Fruit fly (Drosophila melanogaster) whole organism, embryonic: ENCODE results near the gene CG12768.
A peak's percentile ranks its signal among the peaks of the same experiment; 100 is the strongest.

Source experiments
- ATbp ChIP-seq: fragments of 200-800 bp; sonication (Bioruptor generic); optimal IDR thresholded peaks from 2 replicates; lab custom pipeline; 2017; ENCODE audit warnings: missing biosample characterization, mild to moderate bottlenecking, missing genetic modification characterization, missing genetic modification reagents
- CG10321 ChIP-seq: fragments of 200-800 bp; sonication (Bioruptor generic); IDR thresholded peaks from 2 replicates; pipeline ENCODE4 v1.3.6; 2022; ENCODE audit warnings: missing biosample characterization, missing genetic modification characterization
- CG11398 ChIP-seq: fragments of 200-800 bp; sonication (Bioruptor generic); optimal IDR thresholded peaks from 2 replicates; lab custom pipeline; 2016; ENCODE audit warnings: missing biosample characterization, missing genetic modification characterization
- CG11504 ChIP-seq: fragments of 200-800 bp; sonication (Bioruptor generic); optimal IDR thresholded peaks from 3 replicates; lab custom pipeline; 2019; ENCODE audit warnings: missing biosample characterization, mild to moderate bottlenecking, missing genetic modification characterization, moderate library complexity
- CG12236 ChIP-seq: fragments of 200-800 bp; sonication (Bioruptor generic); optimal IDR thresholded peaks from 2 replicates; lab custom pipeline; 2016; ENCODE audit warnings: missing biosample characterization, missing genetic modification characterization
- CG1233 ChIP-seq: fragments of 200-800 bp; sonication (Bioruptor generic); optimal IDR thresholded peaks from 4 replicates; lab custom pipeline; 2018; ENCODE audit warnings: missing biosample characterization, mild to moderate bottlenecking, missing genetic modification characterization
- CG14441 ChIP-seq: fragments of 200-800 bp; sonication (Bioruptor generic); IDR thresholded peaks from 2 replicates; pipeline ENCODE4 v1.3.6; 2022; ENCODE audit warnings: missing biosample characterization, missing genetic modification characterization
- CG14667 ChIP-seq: fragments of 200-800 bp; sonication (Bioruptor generic); IDR thresholded peaks from 2 replicates; pipeline ENCODE4 v1.3.6; 2022; ENCODE audit warnings: missing biosample characterization, missing genetic modification characterization
- CG17328 ChIP-seq: fragments of 200-800 bp; sonication (Bioruptor generic); IDR thresholded peaks from 2 replicates; pipeline ENCODE4 v1.3.6; 2022; ENCODE audit warnings: missing biosample characterization, missing genetic modification characterization
- CG17361 ChIP-seq: fragments of 200-800 bp; sonication (Bioruptor generic); IDR thresholded peaks from 3 replicates; pipeline ENCODE4 v1.3.6; 2022; ENCODE audit warnings: missing biosample characterization, missing genetic modification characterization
- CG17612 ChIP-seq: fragments of 200-800 bp; sonication (Bioruptor generic); IDR thresholded peaks from 2 replicates; pipeline ENCODE4 v1.3.6; 2022; ENCODE audit warnings: missing biosample characterization, missing genetic modification characterization
- CG17802 ChIP-seq: fragments of 200-800 bp; sonication (Bioruptor generic); optimal IDR thresholded peaks from 2 replicates; lab custom pipeline; 2018; ENCODE audit warnings: missing biosample characterization, mild to moderate bottlenecking, missing genetic modification characterization, moderate library complexity
- CG1792 ChIP-seq: fragments of 200-800 bp; sonication (Bioruptor generic); optimal IDR thresholded peaks from 2 replicates; lab custom pipeline; 2016; ENCODE audit warnings: missing biosample characterization, missing genetic modification characterization
- CG18262 ChIP-seq: fragments of 200-800 bp; optimal IDR thresholded peaks from 3 replicates; lab custom pipeline; 2019; ENCODE audit warnings: missing biosample characterization, mild to moderate bottlenecking, missing genetic modification characterization, moderate library complexity
- CG2199 ChIP-seq: fragments of 200-800 bp; sonication (Bioruptor generic); IDR thresholded peaks from 3 replicates; pipeline ENCODE4 v1.3.6; 2022; ENCODE audit warnings: missing biosample characterization, missing genetic modification characterization
- CG2678 ChIP-seq: fragments of 200-800 bp; sonication (Bioruptor generic); optimal IDR thresholded peaks from 3 replicates; lab custom pipeline; 2019; ENCODE audit warnings: missing biosample characterization, mild to moderate bottlenecking, missing genetic modification characterization, moderate library complexity
- CG31441 ChIP-seq: fragments of 200-800 bp; sonication (Bioruptor generic); IDR thresholded peaks from 2 replicates; pipeline ENCODE4 v1.3.6; 2022; ENCODE audit warnings: missing biosample characterization, missing genetic modification characterization
- CG32532 ChIP-seq: fragments of 200-800 bp; sonication (Bioruptor generic); IDR thresholded peaks from 2 replicates; pipeline ENCODE4 v1.3.6; 2022; ENCODE audit warnings: missing biosample characterization, missing genetic modification characterization
- CG33557 ChIP-seq: fragments of 200-800 bp; sonication (Bioruptor generic); optimal IDR thresholded peaks from 2 replicates; lab custom pipeline; 2019; ENCODE audit warnings: missing biosample characterization, mild to moderate bottlenecking, missing genetic modification characterization, moderate library complexity
- CG3847 ChIP-seq: fragments of 200-800 bp; sonication (Bioruptor generic); IDR thresholded peaks from 2 replicates; pipeline ENCODE4 v1.3.6; 2022; ENCODE audit warnings: missing biosample characterization, missing genetic modification characterization
- CG4282 ChIP-seq: fragments of 200-800 bp; sonication (Bioruptor generic); optimal IDR thresholded peaks from 2 replicates; lab custom pipeline; 2016; ENCODE audit warnings: missing biosample characterization, missing genetic modification characterization
- CG5953 ChIP-seq: fragments of 200-800 bp; sonication (Bioruptor generic); IDR thresholded peaks from 2 replicates; pipeline ENCODE4 v1.3.6; 2022; ENCODE audit warnings: missing biosample characterization, missing genetic modification characterization
- CG8089 ChIP-seq: fragments of 200-800 bp; sonication (Bioruptor generic); optimal IDR thresholded peaks from 3 replicates; lab custom pipeline; 2016; ENCODE audit warnings: missing biosample characterization, missing genetic modification characterization
- Dll ChIP-seq: fragments of 200-800 bp; sonication (Bioruptor generic); IDR thresholded peaks from 4 replicates; pipeline ENCODE4 v1.3.6; 2022; ENCODE audit warnings: missing biosample characterization, missing genetic modification characterization; ENCODE audit not compliant: partially characterized antibody
- Doc2 ChIP-seq: fragments of 200-800 bp; sonication (Bioruptor generic); IDR thresholded peaks from 2 replicates; pipeline ENCODE4 v1.3.6; 2022; ENCODE audit warnings: missing biosample characterization, missing genetic modification characterization
- Hmr ChIP-seq: fragments of 200-800 bp; sonication (Bioruptor generic); optimal IDR thresholded peaks from 3 replicates; lab custom pipeline; 2017; ENCODE audit warnings: mild to moderate bottlenecking, missing biosample characterization, missing genetic modification reagents, missing genetic modification characterization
- Meics ChIP-seq: fragments of 200-800 bp; sonication (Bioruptor generic); optimal IDR thresholded peaks from 2 replicates; lab custom pipeline; 2017; ENCODE audit warnings: missing biosample characterization, mild to moderate bottlenecking, missing genetic modification characterization
- Ptx1 ChIP-seq: fragments of 200-800 bp; sonication (Bioruptor generic); IDR thresholded peaks from 2 replicates; pipeline ENCODE4 v1.3.6; 2022; ENCODE audit warnings: missing biosample characterization, missing genetic modification characterization
- Sin3A ChIP-seq: fragments of >200 bp; optimal IDR thresholded peaks from 2 replicates; lab custom pipeline; 2018
- bsh ChIP-seq, 2 experiments: fragments of 200-800 bp; sonication (Bioruptor generic); optimal IDR thresholded peaks; 2 replicates each; lab custom pipeline; 2017 to 2018; ENCODE audit warnings: mild to moderate bottlenecking in 2 of 2, missing biosample characterization in 2 of 2, missing genetic modification characterization in 2 of 2, moderate library complexity in 1 of 2
- cwo ChIP-seq: fragments of 200-800 bp; sonication (Bioruptor generic); optimal IDR thresholded peaks from 3 replicates; lab custom pipeline; 2017; ENCODE audit warnings: missing biosample characterization, missing genetic modification characterization, mild to moderate bottlenecking, moderate library complexity, missing genetic modification reagents
- fd96Cb ChIP-seq: fragments of 200-800 bp; sonication (Bioruptor generic); optimal IDR thresholded peaks from 2 replicates; lab custom pipeline; 2018; ENCODE audit warnings: missing biosample characterization, mild to moderate bottlenecking, missing genetic modification characterization, moderate library complexity
- grau ChIP-seq: fragments of 200-800 bp; optimal IDR thresholded peaks from 3 replicates; lab custom pipeline; 2019; ENCODE audit warnings: missing biosample characterization, mild to moderate bottlenecking, missing genetic modification characterization, moderate library complexity
- gsb-n ChIP-seq: fragments of 200-800 bp; sonication (Bioruptor generic); optimal IDR thresholded peaks from 3 replicates; lab custom pipeline; 2018; ENCODE audit warnings: missing biosample characterization, mild to moderate bottlenecking, missing genetic modification characterization
- insv ChIP-seq, 2 experiments: fragments of 200-800 bp; sonication (Bioruptor generic); optimal IDR thresholded peaks; 3 replicates each; lab custom pipeline; 2016 to 2018; ENCODE audit warnings: missing biosample characterization in 2 of 2, missing genetic modification characterization in 2 of 2
- lov ChIP-seq, 2 experiments: fragments of 200-800 bp in 1 of 2; fragments of >200 bp in 1 of 2; sonication (Bioruptor generic) in 1 of 2; IDR thresholded peaks in 1 of 2; optimal IDR thresholded peaks in 1 of 2; 2 replicates in 1 of 2; 3 replicates in 1 of 2; pipeline versions ENCODE4 v1.3.6 to Lab custom; 2017 to 2022; ENCODE audit warnings: missing biosample characterization in 1 of 2, missing genetic modification characterization in 1 of 2
- mld ChIP-seq: fragments of 200-800 bp; sonication (Bioruptor generic); IDR thresholded peaks from 3 replicates; pipeline ENCODE4 v1.3.6; 2022; ENCODE audit warnings: missing biosample characterization, missing genetic modification characterization; ENCODE audit not compliant: partially characterized antibody
- nerfin-1 ChIP-seq: fragments of 200-800 bp; sonication (Bioruptor generic); optimal IDR thresholded peaks from 3 replicates; lab custom pipeline; 2019; ENCODE audit warnings: missing biosample characterization, mild to moderate bottlenecking, missing genetic modification characterization, moderate library complexity
- nmo ChIP-seq: fragments of 200-800 bp; sonication (Bioruptor generic); optimal IDR thresholded peaks from 2 replicates; lab custom pipeline; 2018; ENCODE audit warnings: missing biosample characterization, mild to moderate bottlenecking, missing genetic modification characterization, moderate library complexity
- onecut ChIP-seq: fragments of 200-800 bp; sonication (Bioruptor generic); IDR thresholded peaks from 2 replicates; pipeline ENCODE4 v1.3.6; 2022; ENCODE audit warnings: missing biosample characterization, missing genetic modification characterization
- pfk ChIP-seq: fragments of 200-800 bp; sonication (Bioruptor generic); optimal IDR thresholded peaks from 2 replicates; lab custom pipeline; 2018; ENCODE audit warnings: missing biosample characterization, mild to moderate bottlenecking, missing genetic modification characterization, moderate library complexity
- phol ChIP-seq: fragments of 200-800 bp; sonication (Bioruptor generic); optimal IDR thresholded peaks from 3 replicates; lab custom pipeline; 2018; ENCODE audit warnings: missing biosample characterization, mild to moderate bottlenecking, missing genetic modification characterization, moderate library complexity
- pros ChIP-seq: fragments of 200-800 bp; sonication (Bioruptor generic); optimal IDR thresholded peaks from 3 replicates; lab custom pipeline; 2019; ENCODE audit warnings: missing biosample characterization, mild to moderate bottlenecking, missing genetic modification characterization, moderate library complexity
- scrt ChIP-seq: fragments of 200-800 bp; sonication (Bioruptor generic); optimal IDR thresholded peaks from 2 replicates; lab custom pipeline; 2018; ENCODE audit warnings: missing biosample characterization, mild to moderate bottlenecking, missing genetic modification characterization, moderate library complexity
- sna ChIP-seq: fragments of 200-800 bp; sonication (Bioruptor generic); IDR thresholded peaks from 2 replicates; pipeline ENCODE4 v1.3.6; 2022; ENCODE audit warnings: missing biosample characterization, missing genetic modification characterization; ENCODE audit not compliant: partially characterized antibody
- ssp ChIP-seq: fragments of 200-800 bp; sonication (Bioruptor generic); IDR thresholded peaks from 2 replicates; pipeline ENCODE4 v1.3.6; 2022; ENCODE audit warnings: missing biosample characterization, missing genetic modification characterization
- tap ChIP-seq: fragments of 200-800 bp; optimal IDR thresholded peaks from 3 replicates; lab custom pipeline; 2019; ENCODE audit warnings: missing biosample characterization, mild to moderate bottlenecking, missing genetic modification characterization, moderate library complexity
- tgo ChIP-seq: fragments of 200-800 bp; sonication (Bioruptor generic); IDR thresholded peaks from 3 replicates; pipeline ENCODE4 v1.3.6; 2022; ENCODE audit warnings: missing biosample characterization, missing genetic modification characterization
- wdn ChIP-seq: fragments of 200-800 bp; sonication (Bioruptor generic); IDR thresholded peaks from 2 replicates; pipeline ENCODE4 v1.3.6; 2022; ENCODE audit warnings: missing biosample characterization, missing genetic modification characterization
- z ChIP-seq: fragments of 200-800 bp; sonication (Bioruptor generic); IDR thresholded peaks from 3 replicates; pipeline ENCODE4 v1.3.6; 2022; ENCODE audit warnings: missing biosample characterization, missing genetic modification characterization
- zen ChIP-seq: fragments of 200-800 bp; sonication (Bioruptor generic); optimal IDR thresholded peaks from 3 replicates; lab custom pipeline; 2018; ENCODE audit warnings: missing biosample characterization, mild to moderate bottlenecking, missing genetic modification characterization, moderate library complexity

The CG12768 gene

dm6 chr3L:22883649-22884048, 26.6 kb upstream of the CG12768 start (continued):
- TF ChIP-seq CG32532 (GFP tag; lab: Robert Waterston, UW) (no peak), onecut (GFP tag; lab: Robert Waterston, UW) (no peak), CG17328 (GFP tag; lab: Robert Waterston, UW) (0 out of 2 replicates have a peak, but pooled peaks have one; percentile 24), z (no peak), cwo (no peak), Ptx1 (GFP tag; lab: Robert Waterston, UW) (no peak), CG17361 (GFP tag; lab: Robert Waterston, UW) (0 out of 3 replicates have a peak, but pooled peaks have one; percentile 22), CG17802 (tag; lab: Kevin White, UChicago) (no peak), CG3847 (no peak), Hmr (GFP tag; lab: Kevin White, UChicago) (no peak), CG17612 (no peak), CG11398 (GFP tag; lab: Kevin White, UChicago) (no peak), pfk (GFP tag; lab: Kevin White, UChicago) (no peak), scrt (GFP tag; lab: Kevin White, UChicago) (no peak), sna (GFP tag; lab: Robert Waterston, UW) (no peak), ATbp (GFP tag; lab: Kevin White, UChicago) (no peak), zen (tag; lab: Kevin White, UChicago) (no peak), grau (tag; lab: Kevin White, UChicago) (no peak), Meics (no peak), CG33557 (GFP tag; lab: Kevin White, UChicago) (no peak), CG2678 (tag; lab: Kevin White, UChicago) (peak; percentile 26), phol (tag; lab: Kevin White, UChicago) (peak; percentile 22), CG12236 (GFP tag; lab: Kevin White, UChicago) (no peak), Doc2 (no peak), CG31441 (GFP tag; lab: Robert Waterston, UW) (peak; percentile 46), ssp (GFP tag; lab: Robert Waterston, UW) (no peak), insv (GFP tag; optimal IDR thresholded peaks at IDR 0.05; lab: Kevin White, UChicago) (no peak), nerfin-1 (tag; lab: Kevin White, UChicago) (no peak), mld (GFP tag; lab: Robert Waterston, UW) (no peak), tgo (no peak), CG14441 (no peak), Dll (no peak), gsb-n (tag; lab: Kevin White, UChicago) (no peak), pros (GFP tag; lab: Kevin White, UChicago) (no peak), nmo (peak; percentile 27), CG5953 (GFP tag; lab: Robert Waterston, UW) (no peak), lov (optimal IDR thresholded peaks at IDR 0.05; lab: Kevin White, UChicago) (no peak), lov (GFP tag; IDR thresholded peaks at IDR 0.05; lab: Robert Waterston, UW) (peak; percentile 10; the same call in 1 of the 3 replicates), CG10321 (GFP tag; lab: Robert Waterston, UW) (no peak), CG1233 (GFP tag; lab: Kevin White, UChicago) (no peak), Sin3A (no peak), CG11504 (tag; lab: Kevin White, UChicago) (peak; percentile 36), CG1792 (GFP tag; lab: Kevin White, UChicago) (no peak), wdn (GFP tag; lab: Robert Waterston, UW) (no peak), CG2199 (0 out of 3 replicates have a peak, but pooled peaks have one; percentile 10), CG18262 (peak; percentile 45), bsh (GFP tag; optimal IDR thresholded peaks at IDR 0.05; lab: Kevin White, UChicago) (peak in 1 of 2 experiments; percentile 16), tap (tag; lab: Kevin White, UChicago) (peak; percentile 38), CG8089 (no peak), CG14667 (GFP tag; lab: Robert Waterston, UW) (no peak), CG4282 (no peak), fd96Cb (tag; lab: Kevin White, UChicago) (peak; percentile 20)
